Worm (Caenorhabditis elegans) whole organism, L4/young adult: Measurements from ENCODE around the gene gst-2.

ENCODE experiments used
- W03F9.2 ChIP-seq: fragments of 150-350 bp; optimal IDR thresholded peaks from 2 replicates; lab custom pipeline; 2014; ENCODE audit warnings: missing biosample characterization, missing genetic modification characterization
- dao-5 ChIP-seq: sonication (generic microtip); optimal IDR thresholded peaks from 2 replicates; lab custom pipeline; 2016; ENCODE audit warnings: missing genotype, missing genetic modification characterization, moderate library complexity, missing compliant biosample characterization
- him-1 ChIP-seq: sonication (generic microtip); optimal IDR thresholded peaks from 2 replicates; lab custom pipeline; 2016; ENCODE audit warnings: missing genotype, missing genetic modification reagents, missing genetic modification characterization, missing compliant biosample characterization

ce11 chrIV:10116765-10117164, 25.1 kb downstream of the gst-2 start:
- no peak for TF ChIP-seq him-1 (tag; lab: Kevin White, UChicago)
- no peak for TF ChIP-seq dao-5 (tag; lab: Kevin White, UChicago)
- no peak for TF ChIP-seq W03F9.2
